Fruit fly (Drosophila melanogaster): ENCODE results near the gene dikar.

The dikar gene

DNA sequence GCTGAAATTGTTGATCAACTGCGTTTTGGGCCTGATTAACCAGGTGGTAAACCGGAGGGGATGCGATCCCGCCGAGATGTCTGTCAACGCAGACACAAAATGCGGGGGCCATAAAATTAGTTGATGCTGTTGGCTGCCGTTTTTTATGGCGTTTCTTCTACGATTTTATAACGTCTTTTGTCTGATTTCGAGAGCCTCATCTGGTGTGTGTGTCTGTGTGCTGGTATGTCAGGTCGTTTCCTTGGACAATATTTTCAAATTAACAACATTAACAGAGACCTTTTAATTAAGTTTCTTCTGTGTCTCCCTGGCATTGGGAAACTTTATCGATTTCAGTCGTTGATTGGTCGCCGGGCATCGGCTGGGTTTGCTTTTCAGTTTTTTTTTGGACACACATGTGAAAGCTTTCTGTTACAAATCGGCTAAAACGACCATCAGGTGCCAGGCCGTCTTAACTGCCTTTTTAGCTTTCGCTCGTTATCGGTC, 35.9 kb upstream of the dikar start:
- no peak for TF ChIP-seq CG13204 (GFP tag; optimal IDR thresholded peaks at IDR 0.05)
- no peak for TF ChIP-seq CG32121 (GFP tag; IDR thresholded peaks at IDR 0.05)
- no peak for TF ChIP-seq CG9948 (tag; optimal IDR thresholded peaks at IDR 0.05)
- TF ChIP-seq CG4496 (GFP tag; IDR thresholded peaks at IDR 0.05) = no peak
- no peak for TF ChIP-seq gl (tag; optimal IDR thresholded peaks at IDR 0.05)
- no peak for TF ChIP-seq Ets98B (GFP tag; IDR thresholded peaks at IDR 0.05)
- TF ChIP-seq D1 (tag; optimal IDR thresholded peaks at IDR 0.05) = no peak
- TF ChIP-seq EcR (GFP tag; optimal IDR thresholded peaks at IDR 0.05) = no peak
- TF ChIP-seq CG14655 (GFP tag; optimal IDR thresholded peaks at IDR 0.05) = no peak

DNA sequence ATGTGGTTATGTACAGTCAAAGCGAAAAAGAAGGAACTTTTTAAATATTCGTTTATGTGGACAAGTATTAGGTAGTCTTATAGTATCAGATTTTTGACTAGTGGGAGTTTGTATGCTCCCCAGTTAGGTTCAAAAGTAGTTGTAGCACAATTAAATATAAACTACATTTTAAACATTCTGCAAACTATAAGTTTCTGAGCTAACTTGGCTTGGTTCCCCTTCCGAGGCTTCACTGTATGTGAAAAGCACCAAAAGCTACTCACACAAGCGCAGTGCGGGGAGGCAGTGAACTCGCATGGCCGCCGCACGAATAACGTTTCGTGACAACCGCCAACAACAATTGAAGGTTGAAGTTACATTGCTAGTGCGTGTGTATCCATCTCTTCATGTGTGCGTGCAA, 34.6 kb upstream of the dikar start:
- no peak for TF ChIP-seq gl (tag; optimal IDR thresholded peaks at IDR 0.05)
- peak; percentile 20; the same call in 1 of the 2 replicates for TF ChIP-seq CG32121 (GFP tag; IDR thresholded peaks at IDR 0.05)
- TF ChIP-seq Pif1B (GFP tag; optimal IDR thresholded peaks at IDR 0.05) = no peak
- TF ChIP-seq CG12605 (GFP tag; IDR thresholded peaks at IDR 0.05) = no peak
- TF ChIP-seq CG17806 (tag; optimal IDR thresholded peaks at IDR 0.05) = no peak
- TF ChIP-seq Ets98B (GFP tag; IDR thresholded peaks at IDR 0.05) = peak; percentile 38
- no peak for TF ChIP-seq CG14655 (GFP tag; optimal IDR thresholded peaks at IDR 0.05)
- no peak for TF ChIP-seq D1 (tag; optimal IDR thresholded peaks at IDR 0.05)
- no peak for TF ChIP-seq CG15710 (tag; optimal IDR thresholded peaks at IDR 0.05)

DNA sequence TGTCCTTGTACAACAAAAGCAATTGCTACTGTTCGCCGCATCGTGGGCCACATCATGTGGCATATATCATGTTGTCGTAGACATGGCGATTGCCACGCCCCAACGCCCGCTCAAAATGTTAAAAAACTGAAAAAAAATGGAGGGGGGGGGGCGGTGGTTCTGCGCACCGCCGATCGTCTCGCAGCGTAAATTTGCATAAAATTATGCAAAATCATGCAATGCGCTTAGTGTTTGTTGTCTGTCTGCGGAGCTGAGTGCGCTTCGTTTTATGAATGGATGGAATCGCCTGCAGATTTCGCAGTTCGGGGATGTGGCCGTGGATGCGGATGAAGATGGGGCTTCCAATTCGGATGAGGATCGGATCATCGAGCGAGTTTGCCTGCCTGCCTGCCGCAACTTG, 28.9 kb upstream of the dikar start:
- TF ChIP-seq CG10348 (GFP tag; IDR thresholded peaks at IDR 0.05) = no peak
- no peak for TF ChIP-seq CG17806 (tag; optimal IDR thresholded peaks at IDR 0.05)
- TF ChIP-seq CG32121 (GFP tag; IDR thresholded peaks at IDR 0.05) = no peak
- TF ChIP-seq Ets98B (GFP tag; IDR thresholded peaks at IDR 0.05) = no peak
- TF ChIP-seq CG15710 (tag; optimal IDR thresholded peaks at IDR 0.05) = no peak
- TF ChIP-seq CG4496 (GFP tag; IDR thresholded peaks at IDR 0.05) = no peak
- TF ChIP-seq CG14655 (GFP tag; optimal IDR thresholded peaks at IDR 0.05) = no peak
- TF ChIP-seq CG8301 (tag; optimal IDR thresholded peaks at IDR 0.05) = no peak
- no peak for TF ChIP-seq gl (tag; optimal IDR thresholded peaks at IDR 0.05)
- no peak for TF ChIP-seq Pif1B (GFP tag; optimal IDR thresholded peaks at IDR 0.05)
- no peak for TF ChIP-seq EcR (GFP tag; optimal IDR thresholded peaks at IDR 0.05)
- TF ChIP-seq CG13204 (GFP tag; optimal IDR thresholded peaks at IDR 0.05) = no peak
- TF ChIP-seq rn (GFP tag; IDR thresholded peaks at IDR 0.05) = no peak
- TF ChIP-seq Snoo (tag; optimal IDR thresholded peaks at IDR 0.05) = no peak

DNA sequence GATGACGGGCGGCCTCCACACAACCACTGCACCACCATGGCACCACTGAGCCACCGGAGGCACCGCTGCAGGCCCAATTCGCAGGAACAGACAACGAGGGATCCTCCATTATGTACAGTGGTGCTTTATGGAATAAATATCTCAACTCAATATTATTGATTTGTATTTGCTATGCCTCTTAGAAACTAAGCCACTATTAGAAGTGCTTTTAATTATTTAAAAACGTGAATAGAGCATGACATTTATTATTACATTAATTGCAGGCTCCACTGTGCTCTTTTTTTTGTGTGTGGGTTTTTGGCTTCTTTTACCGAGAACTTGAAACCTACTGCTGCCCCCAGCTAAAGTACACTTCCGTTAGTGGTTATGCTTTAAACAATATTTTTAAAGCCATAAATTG, 28.2 kb upstream of the dikar start:
- TF ChIP-seq CG15710 (tag; optimal IDR thresholded peaks at IDR 0.05) (peak; percentile 17), CG10348 (GFP tag; IDR thresholded peaks at IDR 0.05) (no peak), CG13204 (GFP tag; optimal IDR thresholded peaks at IDR 0.05) (no peak), gl (tag; optimal IDR thresholded peaks at IDR 0.05) (no peak), CG4496 (GFP tag; IDR thresholded peaks at IDR 0.05) (no peak), CG14655 (GFP tag; optimal IDR thresholded peaks at IDR 0.05) (peak; percentile 39), Ets98B (GFP tag; IDR thresholded peaks at IDR 0.05) (no peak), CG17806 (tag; optimal IDR thresholded peaks at IDR 0.05) (peak; percentile 53), Pif1A (GFP tag; optimal IDR thresholded peaks at IDR 0.05) (peak; percentile 14), CG34367 (tag; optimal IDR thresholded peaks at IDR 0.05) (peak; percentile 18), Snoo (tag; optimal IDR thresholded peaks at IDR 0.05) (peak; percentile 34), CG32121 (GFP tag; IDR thresholded peaks at IDR 0.05) (no peak), CG9948 (tag; optimal IDR thresholded peaks at IDR 0.05) (peak; percentile 41), CG12605 (GFP tag; IDR thresholded peaks at IDR 0.05) (0 out of 2 replicates have a peak, but pooled peaks have one; percentile 24), CG8301 (tag; optimal IDR thresholded peaks at IDR 0.05) (peak; percentile 12), CG8159 (tag; optimal IDR thresholded peaks at IDR 0.05) (peak; percentile 38), EcR (GFP tag; optimal IDR thresholded peaks at IDR 0.05) (no peak), fd96Ca (GFP tag; IDR thresholded peaks at IDR 0.05) (no peak), rn (GFP tag; IDR thresholded peaks at IDR 0.05) (no peak), Pif1B (GFP tag; optimal IDR thresholded peaks at IDR 0.05) (peak; percentile 30), D1 (tag; optimal IDR thresholded peaks at IDR 0.05) (no peak)

DNA sequence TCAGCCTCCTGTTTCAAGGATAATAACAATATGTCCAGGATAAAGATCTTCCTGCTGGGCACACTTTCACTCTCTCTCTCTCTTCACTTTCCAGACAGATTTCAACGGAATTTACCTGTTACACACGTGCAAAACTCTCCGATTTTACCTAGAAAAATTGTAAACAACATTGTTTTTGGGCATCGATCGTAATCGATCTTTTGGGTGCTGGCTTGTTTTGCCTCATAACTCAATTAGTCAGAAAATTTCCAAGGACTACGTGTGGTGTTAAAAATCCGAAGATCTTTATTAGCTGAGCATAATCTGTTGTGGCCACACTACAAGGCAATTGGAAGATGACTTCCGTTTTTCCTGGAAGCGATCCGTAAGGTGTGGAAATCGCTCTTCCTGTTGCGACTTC, 24.2 kb upstream of the dikar start:
- TF ChIP-seq CG13204 (GFP tag; optimal IDR thresholded peaks at IDR 0.05) (no peak), CG4496 (GFP tag; IDR thresholded peaks at IDR 0.05) (no peak), CG32121 (GFP tag; IDR thresholded peaks at IDR 0.05) (no peak), Pif1A (GFP tag; optimal IDR thresholded peaks at IDR 0.05) (no peak), CG12605 (GFP tag; IDR thresholded peaks at IDR 0.05) (no peak), rn (GFP tag; IDR thresholded peaks at IDR 0.05) (no peak), CG17806 (tag; optimal IDR thresholded peaks at IDR 0.05) (no peak), fd96Ca (GFP tag; IDR thresholded peaks at IDR 0.05) (no peak), gl (tag; optimal IDR thresholded peaks at IDR 0.05) (no peak), EcR (GFP tag; optimal IDR thresholded peaks at IDR 0.05) (no peak), CG14655 (GFP tag; optimal IDR thresholded peaks at IDR 0.05) (no peak), Pif1B (GFP tag; optimal IDR thresholded peaks at IDR 0.05) (no peak), Snoo (tag; optimal IDR thresholded peaks at IDR 0.05) (no peak), CG10348 (GFP tag; IDR thresholded peaks at IDR 0.05) (no peak), CG9948 (tag; optimal IDR thresholded peaks at IDR 0.05) (no peak), CG34367 (tag; optimal IDR thresholded peaks at IDR 0.05) (no peak), CG8159 (tag; optimal IDR thresholded peaks at IDR 0.05) (no peak)

DNA sequence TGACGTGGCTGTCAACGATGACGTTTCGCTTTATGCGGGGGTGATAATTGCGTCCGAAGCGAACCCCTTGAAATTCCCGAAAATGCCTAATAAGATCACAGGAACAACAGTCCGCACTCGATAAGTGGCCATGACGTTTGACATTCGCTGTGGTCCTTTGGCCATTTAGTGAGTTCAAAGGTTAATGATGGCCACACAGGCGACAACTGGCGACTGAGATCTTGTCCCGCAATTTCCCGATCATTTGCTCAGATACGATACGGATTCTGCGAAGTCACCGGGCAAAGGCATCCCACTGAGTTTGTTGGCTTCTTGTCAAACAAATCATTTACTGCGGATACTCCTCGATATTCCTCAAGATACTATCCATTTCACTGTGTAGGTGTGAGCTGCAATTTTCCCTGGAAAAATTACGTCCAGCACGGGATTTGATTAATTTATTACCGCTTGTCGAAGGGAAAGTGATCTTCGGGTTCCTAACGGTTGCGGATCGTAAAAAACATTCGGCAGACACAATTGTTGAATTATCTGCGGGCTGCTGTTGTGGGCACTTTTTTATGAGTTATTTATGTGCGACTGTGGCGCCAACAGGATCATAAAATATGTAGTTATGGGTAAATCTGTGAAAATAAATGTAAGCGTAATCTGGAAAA, 21.7 kb upstream of the dikar start:
- no peak for TF ChIP-seq Ets98B (GFP tag; IDR thresholded peaks at IDR 0.05)
- TF ChIP-seq Pif1B (GFP tag; optimal IDR thresholded peaks at IDR 0.05) = no peak
- no peak for TF ChIP-seq CG8159 (tag; optimal IDR thresholded peaks at IDR 0.05)
- no peak for TF ChIP-seq Snoo (tag; optimal IDR thresholded peaks at IDR 0.05)
- TF ChIP-seq Pif1A (GFP tag; optimal IDR thresholded peaks at IDR 0.05) = no peak
- TF ChIP-seq CG8301 (tag; optimal IDR thresholded peaks at IDR 0.05) = no peak
- no peak for TF ChIP-seq CG14655 (GFP tag; optimal IDR thresholded peaks at IDR 0.05)
- TF ChIP-seq CG9948 (tag; optimal IDR thresholded peaks at IDR 0.05) = no peak
- no peak for TF ChIP-seq CG12605 (GFP tag; IDR thresholded peaks at IDR 0.05)
- no peak for TF ChIP-seq CG10348 (GFP tag; IDR thresholded peaks at IDR 0.05)
- TF ChIP-seq CG13204 (GFP tag; optimal IDR thresholded peaks at IDR 0.05) = no peak
- TF ChIP-seq rn (GFP tag; IDR thresholded peaks at IDR 0.05) = no peak
- TF ChIP-seq CG34367 (tag; optimal IDR thresholded peaks at IDR 0.05) = no peak
- TF ChIP-seq gl (tag; optimal IDR thresholded peaks at IDR 0.05) = no peak

All from whole organism, pupa.